Fruit fly (Drosophila melanogaster) whole organism, embryonic: Measurements from ENCODE around the gene CG12948.

Experiments used
- ATbp ChIP-seq: fragments of 200-800 bp; sonication (Bioruptor generic); optimal IDR thresholded peaks from 2 replicates; lab custom pipeline; 2017; ENCODE audit warnings: missing biosample characterization, mild to moderate bottlenecking, missing genetic modification characterization, missing genetic modification reagents
- Antp ChIP-seq: fragments of 200-800 bp; sonication (Bioruptor generic); optimal IDR thresholded peaks from 3 replicates; lab custom pipeline; 2016; ENCODE audit warnings: missing biosample characterization, missing genetic modification characterization
- BEAF-32 ChIP-seq: fragments of 200-800 bp; sonication (Bioruptor generic); optimal IDR thresholded peaks from 3 replicates; lab custom pipeline; 2017; ENCODE audit warnings: missing biosample characterization, missing genetic modification characterization, mild to moderate bottlenecking, moderate library complexity, missing genetic modification reagents
- CG10267 ChIP-seq: fragments of 200-800 bp; sonication (Bioruptor generic); optimal IDR thresholded peaks from 2 replicates; lab custom pipeline; 2018; ENCODE audit warnings: missing biosample characterization, mild to moderate bottlenecking, missing genetic modification characterization, moderate library complexity
- CG11085 ChIP-seq: fragments of 200-800 bp; sonication (Bioruptor generic); IDR thresholded peaks from 2 replicates; pipeline ENCODE4 v1.3.6; 2022; ENCODE audit warnings: missing biosample characterization, missing genetic modification characterization
- CG12071 ChIP-seq: fragments of 200-800 bp; sonication (Bioruptor generic); optimal IDR thresholded peaks from 3 replicates; lab custom pipeline; 2018; ENCODE audit warnings: missing biosample characterization, mild to moderate bottlenecking, missing genetic modification characterization
- CG12219 ChIP-seq: fragments of 200-800 bp; sonication (Bioruptor generic); optimal IDR thresholded peaks from 3 replicates; lab custom pipeline; 2018; ENCODE audit warnings: missing biosample characterization, mild to moderate bottlenecking, missing genetic modification characterization
- CG12299 ChIP-seq: fragments of 200-800 bp; sonication (Bioruptor generic); optimal IDR thresholded peaks from 2 replicates; lab custom pipeline; 2018; ENCODE audit warnings: missing biosample characterization, mild to moderate bottlenecking, missing genetic modification characterization
- CG13296 ChIP-seq: fragments of 200-800 bp; sonication (Bioruptor generic); optimal IDR thresholded peaks from 3 replicates; lab custom pipeline; 2018; ENCODE audit warnings: missing biosample characterization, mild to moderate bottlenecking, missing genetic modification characterization
- CG17385 ChIP-seq: fragments of 200-800 bp; sonication (Bioruptor generic); optimal IDR thresholded peaks from 3 replicates; lab custom pipeline; 2018; ENCODE audit warnings: missing biosample characterization, mild to moderate bottlenecking, missing genetic modification characterization
- CG2129 ChIP-seq: fragments of 200-800 bp; sonication (Bioruptor generic); IDR thresholded peaks from 2 replicates; pipeline ENCODE4 v1.3.6; 2022; ENCODE audit warnings: missing biosample characterization, missing genetic modification characterization; ENCODE audit not compliant: partially characterized antibody
- CG2202 ChIP-seq: fragments of 200-800 bp; sonication (Bioruptor generic); optimal IDR thresholded peaks from 2 replicates; lab custom pipeline; 2018; ENCODE audit warnings: missing biosample characterization, mild to moderate bottlenecking, missing genetic modification characterization
- CG3163 ChIP-seq: fragments of 200-800 bp; sonication (Bioruptor generic); optimal IDR thresholded peaks from 3 replicates; lab custom pipeline; 2016; ENCODE audit warnings: missing biosample characterization, missing genetic modification characterization
- CG33213 ChIP-seq: fragments of 200-800 bp; sonication (Bioruptor generic); optimal IDR thresholded peaks from 3 replicates; lab custom pipeline; 2016; ENCODE audit warnings: missing biosample characterization, missing genetic modification characterization
- CG34422 ChIP-seq: fragments of 200-800 bp; sonication (Bioruptor generic); IDR thresholded peaks from 3 replicates; pipeline ENCODE4 v1.3.6; 2022; ENCODE audit warnings: missing biosample characterization, missing genetic modification characterization
- CG3847 ChIP-seq: fragments of 200-800 bp; sonication (Bioruptor generic); IDR thresholded peaks from 2 replicates; pipeline ENCODE4 v1.3.6; 2022; ENCODE audit warnings: missing biosample characterization, missing genetic modification characterization
- CG6254 ChIP-seq: fragments of 200-800 bp; sonication (Bioruptor generic); optimal IDR thresholded peaks from 3 replicates; lab custom pipeline; 2017; ENCODE audit warnings: mild to moderate bottlenecking, missing biosample characterization, missing genetic modification reagents, missing genetic modification characterization
- CG7839 ChIP-seq: fragments of 200-800 bp; sonication (Bioruptor generic); optimal IDR thresholded peaks from 3 replicates; lab custom pipeline; 2018; ENCODE audit warnings: missing biosample characterization, mild to moderate bottlenecking, missing genetic modification characterization, moderate library complexity
- CG8924 ChIP-seq: fragments of 200-800 bp; optimal IDR thresholded peaks from 3 replicates; lab custom pipeline; 2019; ENCODE audit warnings: missing biosample characterization, mild to moderate bottlenecking, missing genetic modification characterization, moderate library complexity
- CG8944 ChIP-seq: fragments of 200-800 bp; sonication (Bioruptor generic); optimal IDR thresholded peaks from 3 replicates; lab custom pipeline; 2016; ENCODE audit warnings: missing biosample characterization, missing genetic modification characterization
- CG9876 ChIP-seq: fragments of 200-800 bp; sonication (Bioruptor generic); optimal IDR thresholded peaks from 2 replicates; lab custom pipeline; 2016; ENCODE audit warnings: missing biosample characterization, missing genetic modification characterization
- D ChIP-seq, 2 experiments: fragments of 200-800 bp in 1 of 2; fragments of >200 bp in 1 of 2; sonication (Bioruptor generic) in 1 of 2; optimal IDR thresholded peaks; 2 replicates in 1 of 2; 3 replicates in 1 of 2; lab custom pipeline; 2017; ENCODE audit warnings: mild to moderate bottlenecking in 1 of 2, missing biosample characterization in 1 of 2, missing genetic modification characterization in 1 of 2, missing genetic modification reagents in 1 of 2
- D19B ChIP-seq: fragments of 200-800 bp; sonication (Bioruptor generic); optimal IDR thresholded peaks from 2 replicates; lab custom pipeline; 2017; ENCODE audit warnings: missing biosample characterization, mild to moderate bottlenecking, missing genetic modification characterization
- Fer3 ChIP-seq: fragments of 200-800 bp; sonication (Bioruptor generic); optimal IDR thresholded peaks from 2 replicates; lab custom pipeline; 2018; ENCODE audit warnings: missing biosample characterization, mild to moderate bottlenecking, missing genetic modification characterization, moderate library complexity
- MBD-R2 ChIP-seq: fragments of 200-800 bp; sonication (Bioruptor generic); IDR thresholded peaks from 2 replicates; pipeline ENCODE4 v1.3.6; 2022; ENCODE audit warnings: missing biosample characterization, missing genetic modification characterization
- Max ChIP-seq: fragments of 200-800 bp; sonication (Bioruptor generic); optimal IDR thresholded peaks from 2 replicates; lab custom pipeline; 2016; ENCODE audit warnings: missing biosample characterization, mild to moderate bottlenecking, missing genetic modification characterization
- Med ChIP-seq: fragments of 200-800 bp; sonication (Bioruptor generic); peaks from one replicate; lab custom pipeline; 2016; ENCODE audit warnings: missing biosample characterization, missing genetic modification characterization, mild to moderate bottlenecking, inconsistent platforms, moderate library complexity
- NC2β ChIP-seq: fragments of 200-800 bp; sonication (Bioruptor generic); optimal IDR thresholded peaks from 2 replicates; lab custom pipeline; 2016; ENCODE audit warnings: missing biosample characterization, missing genetic modification characterization
- Nf-YC ChIP-seq: fragments of 200-800 bp; optimal IDR thresholded peaks from 3 replicates; lab custom pipeline; 2019; ENCODE audit warnings: missing biosample characterization, mild to moderate bottlenecking, missing genetic modification characterization, moderate library complexity
- Poxn ChIP-seq: fragments of 200-800 bp; sonication (Bioruptor generic); IDR thresholded peaks from 2 replicates; pipeline ENCODE4 v1.3.6; 2022; ENCODE audit warnings: missing biosample characterization, missing genetic modification characterization
- Taf1 ChIP-seq: fragments of 200-800 bp; sonication (Bioruptor generic); IDR thresholded peaks from 2 replicates; pipeline ENCODE4 v1.3.6; 2022; ENCODE audit warnings: missing biosample characterization, missing genetic modification characterization
- Trl ChIP-seq, 3 experiments: fragments of >200 bp in 2 of 3; fragments of 200-800 bp in 1 of 3; sonication (Bioruptor generic) in 1 of 3; optimal IDR thresholded peaks; 2 replicates in 1 of 3; 3 replicates in 2 of 3; lab custom pipeline; 2016 to 2017; ENCODE audit warnings: missing biosample characterization in 1 of 3, missing genetic modification characterization in 1 of 3
- Vsx1 ChIP-seq: fragments of 200-800 bp; sonication (Bioruptor generic); optimal IDR thresholded peaks from 2 replicates; lab custom pipeline; 2017; ENCODE audit warnings: missing biosample characterization, mild to moderate bottlenecking, missing genetic modification characterization, missing genetic modification reagents
- YL-1 ChIP-seq: fragments of 200-800 bp; sonication (Bioruptor generic); optimal IDR thresholded peaks from 3 replicates; lab custom pipeline; 2017; ENCODE audit warnings: missing biosample characterization, mild to moderate bottlenecking, missing genetic modification characterization
- ab ChIP-seq: fragments of 200-800 bp; sonication (Bioruptor generic); optimal IDR thresholded peaks from 2 replicates; lab custom pipeline; 2016; ENCODE audit warnings: missing biosample characterization, missing genetic modification characterization
- ap ChIP-seq: fragments of 200-800 bp; sonication (Bioruptor generic); IDR thresholded peaks from 2 replicates; pipeline ENCODE4 v1.3.6; 2022; ENCODE audit warnings: missing biosample characterization, missing genetic modification characterization
- cad ChIP-seq: fragments of >200 bp; optimal IDR thresholded peaks from 2 replicates; lab custom pipeline; 2017; ENCODE audit warnings: missing biosample characterization, missing genetic modification characterization
- dimm ChIP-seq: fragments of 200-800 bp; sonication (Bioruptor generic); IDR thresholded peaks from 2 replicates; pipeline ENCODE4 v1.3.6; 2022; ENCODE audit warnings: missing biosample characterization, missing genetic modification characterization
- eyg ChIP-seq: fragments of 200-800 bp; sonication (Bioruptor generic); optimal IDR thresholded peaks from 3 replicates; lab custom pipeline; 2016; ENCODE audit warnings: missing biosample characterization, missing genetic modification characterization
- gce ChIP-seq: fragments of 200-800 bp; sonication (Bioruptor generic); IDR thresholded peaks from 3 replicates; pipeline ENCODE4 v1.3.6; 2022; ENCODE audit warnings: missing biosample characterization, missing genetic modification characterization
- grn ChIP-seq: fragments of 200-800 bp; sonication (Bioruptor generic); optimal IDR thresholded peaks from 3 replicates; lab custom pipeline; 2017; ENCODE audit warnings: missing biosample characterization, missing genetic modification characterization
- gsb ChIP-seq: fragments of 200-800 bp; sonication (Bioruptor generic); IDR thresholded peaks from 2 replicates; pipeline ENCODE4 v1.3.6; 2022; ENCODE audit warnings: missing biosample characterization, missing genetic modification characterization
- hkb ChIP-seq, 2 experiments: fragments of 200-800 bp in 1 of 2; fragments of >200 bp in 1 of 2; sonication (Bioruptor generic) in 1 of 2; IDR thresholded peaks in 1 of 2; optimal IDR thresholded peaks in 1 of 2; 2 replicates each; pipeline versions ENCODE4 v1.3.6 to Lab custom; 2017 to 2022; ENCODE audit warnings: missing biosample characterization in 1 of 2, missing genetic modification characterization in 1 of 2
- ken ChIP-seq: fragments of 200-800 bp; sonication (Bioruptor generic); IDR thresholded peaks from 3 replicates; pipeline ENCODE4 v1.3.6; 2022; ENCODE audit warnings: missing biosample characterization, missing genetic modification characterization
- p53 ChIP-seq: fragments of 200-800 bp; sonication (Bioruptor generic); optimal IDR thresholded peaks from 2 replicates; lab custom pipeline; 2016; ENCODE audit warnings: missing biosample characterization, missing genetic modification characterization
- schlank ChIP-seq: fragments of 200-800 bp; sonication (Bioruptor generic); optimal IDR thresholded peaks from 2 replicates; lab custom pipeline; 2018; ENCODE audit warnings: missing biosample characterization, mild to moderate bottlenecking, missing genetic modification characterization
- tap ChIP-seq: fragments of 200-800 bp; optimal IDR thresholded peaks from 3 replicates; lab custom pipeline; 2019; ENCODE audit warnings: missing biosample characterization, mild to moderate bottlenecking, missing genetic modification characterization, moderate library complexity
- tna ChIP-seq: fragments of 200-800 bp; sonication (Bioruptor generic); IDR thresholded peaks from 2 replicates; pipeline ENCODE4 v1.3.6; 2022; ENCODE audit warnings: missing biosample characterization, missing genetic modification characterization; ENCODE audit not compliant: partially characterized antibody
- trh ChIP-seq: fragments of 200-800 bp; sonication (Bioruptor generic); optimal IDR thresholded peaks from 2 replicates; lab custom pipeline; 2016; ENCODE audit warnings: missing biosample characterization, missing genetic modification characterization
- tup ChIP-seq: fragments of 200-800 bp; sonication (Bioruptor generic); optimal IDR thresholded peaks from 2 replicates; lab custom pipeline; 2016; ENCODE audit warnings: missing biosample characterization, mild to moderate bottlenecking, missing genetic modification characterization, moderate library complexity

Gene CG12948

dm6 chr3R:9783240-9783917 is 35.8 kb upstream of the CG12948 start (continued):
- TF ChIP-seq CG2129 (GFP tag; lab: Robert Waterston, UW) (no peak), CG10267 (tag; lab: Kevin White, UChicago) (no peak), CG33213 (no peak), CG11085 (GFP tag; lab: Robert Waterston, UW) (no peak), CG13296 (GFP tag; lab: Kevin White, UChicago) (no peak), D19B (GFP tag; lab: Kevin White, UChicago) (no peak), eyg (GFP tag; lab: Kevin White, UChicago) (no peak), dimm (GFP tag; lab: Robert Waterston, UW) (no peak), CG2202 (tag; lab: Kevin White, UChicago) (no peak), grn (GFP tag; lab: Kevin White, UChicago) (no peak), YL-1 (GFP tag; lab: Kevin White, UChicago) (no peak), D (optimal IDR thresholded peaks at IDR 0.05; lab: Kevin White, UChicago) (no peak), D (GFP tag; optimal IDR thresholded peaks at IDR 0.05; lab: Kevin White, UChicago) (no peak), p53 (no peak), CG12299 (tag; lab: Kevin White, UChicago) (no peak), gsb (GFP tag; lab: Robert Waterston, UW) (no peak), Taf1 (GFP tag; lab: Robert Waterston, UW) (no peak), MBD-R2 (GFP tag; lab: Robert Waterston, UW) (no peak), tap (tag; lab: Kevin White, UChicago) (peak; percentile 14), NC2β (GFP tag; lab: Kevin White, UChicago) (no peak), trh (GFP tag; lab: Kevin White, UChicago) (no peak), CG9876 (GFP tag; lab: Kevin White, UChicago) (no peak), Nf-YC (tag; lab: Kevin White, UChicago) (no peak), ATbp (GFP tag; lab: Kevin White, UChicago) (peak; percentile 29), CG8924 (no peak), CG12219 (no peak), CG17385 (no peak), CG6254 (no peak), Max (no peak), schlank (tag; lab: Kevin White, UChicago) (no peak), hkb (optimal IDR thresholded peaks at IDR 0.05; lab: Kevin White, UChicago) (no peak), hkb (GFP tag; IDR thresholded peaks at IDR 0.05; lab: Robert Waterston, UW) (no peak), CG3847 (no peak), CG8944 (GFP tag; lab: Kevin White, UChicago) (no peak), CG12071 (GFP tag; lab: Kevin White, UChicago) (no peak), BEAF-32 (GFP tag; lab: Kevin White, UChicago) (no peak), gce (no peak), cad (GFP tag; lab: Kevin White, UChicago) (no peak), Fer3 (tag; lab: Kevin White, UChicago) (no peak), Trl (optimal IDR thresholded peaks at IDR 0.05; lab: Kevin White, UChicago) (no peak), Trl (GFP tag; optimal IDR thresholded peaks at IDR 0.05; lab: Kevin White, UChicago) (no peak), ap (GFP tag; lab: Robert Waterston, UW) (no peak), tup (no peak), Vsx1 (GFP tag; lab: Kevin White, UChicago) (no peak), CG34422 (no peak), tna (GFP tag; lab: Robert Waterston, UW) (no peak), CG7839 (tag; lab: Kevin White, UChicago) (peak; percentile 41), Poxn (GFP tag; lab: Robert Waterston, UW) (no peak), ab (GFP tag; lab: Kevin White, UChicago) (no peak), CG3163 (GFP tag; lab: Kevin White, UChicago) (no peak), Med (GFP tag; lab: Kevin White, UChicago) (no peak), Antp (GFP tag; lab: Kevin White, UChicago) (no peak), ken (GFP tag; lab: Robert Waterston, UW) (no peak)
